Worm (Caenorhabditis elegans) whole organism, young adult: ENCODE measurements around the gene atgp-1.
A peak's percentile ranks its signal among the peaks of the same experiment; 100 is the strongest.

Source experiments
- B0019.2 ChIP-seq: fragments of 200-800 bp; sonication (Bioruptor generic); conservative IDR thresholded peaks from 2 replicates; pipeline ENCODE4 v1.3.6; 2022; ENCODE audit warnings: missing genetic modification reagents, missing genetic modification characterization, missing compliant biosample characterization
- B0336.3 ChIP-seq: fragments of 200-800 bp; sonication (Bioruptor generic); IDR thresholded peaks from 2 replicates; pipeline ENCODE4 v1.3.6; 2022; ENCODE audit warnings: missing genetic modification characterization, missing compliant biosample characterization
- C17E4.6 ChIP-seq: fragments of 200-800 bp; sonication (Bioruptor generic); IDR thresholded peaks from 2 replicates; pipeline ENCODE4 v1.3.6; 2022; ENCODE audit warnings: missing genetic modification reagents, missing genetic modification characterization, missing compliant biosample characterization
- F39B2.1 ChIP-seq: fragments of 200-800 bp; sonication (Bioruptor generic); IDR thresholded peaks from 2 replicates; pipeline ENCODE4 v1.3.6; 2022; ENCODE audit warnings: missing genetic modification reagents, missing genetic modification characterization, missing compliant biosample characterization
- F49E8.2 ChIP-seq: sonication (generic microtip); optimal IDR thresholded peaks from 3 replicates; lab custom pipeline; 2017; ENCODE audit warnings: missing genetic modification characterization, mild to moderate bottlenecking, missing compliant biosample characterization, antibody characterized with exemption, moderate library complexity; ENCODE audit not compliant: insufficient read depth
- K11D2.4 ChIP-seq: fragments of 200-800 bp; sonication (Bioruptor generic); IDR thresholded peaks from 2 replicates; pipeline ENCODE4 v1.3.6; 2022; ENCODE audit warnings: missing genetic modification reagents, missing genetic modification characterization, missing compliant biosample characterization
- K12H6.12 ChIP-seq: fragments of 200-800 bp; sonication (Bioruptor generic); optimal IDR thresholded peaks from 2 replicates; lab custom pipeline; 2018; ENCODE audit warnings: mild to moderate bottlenecking, missing genetic modification characterization, missing compliant biosample characterization
- Y53G8AR.9 ChIP-seq: fragments of 200-800 bp; sonication (Bioruptor generic); conservative IDR thresholded peaks from 2 replicates; pipeline ENCODE4 v1.3.6; 2022; ENCODE audit warnings: missing genetic modification reagents, missing genetic modification characterization, missing compliant biosample characterization
- Y56A3A.18 ChIP-seq: fragments of 200-800 bp; sonication (Bioruptor generic); IDR thresholded peaks from 2 replicates; pipeline ENCODE4 v1.3.6; 2022; ENCODE audit warnings: missing genetic modification reagents, missing genetic modification characterization, missing compliant biosample characterization
- Y79H2A.3 ChIP-seq: fragments of 200-800 bp; sonication (Bioruptor generic); conservative IDR thresholded peaks from 2 replicates; pipeline ENCODE4 v1.3.6; 2022; ENCODE audit warnings: missing genetic modification reagents, missing genetic modification characterization, missing compliant biosample characterization
- ZK185.1 ChIP-seq: sonication (generic microtip); optimal IDR thresholded peaks from 2 replicates; lab custom pipeline; 2016; ENCODE audit warnings: mild to moderate bottlenecking, missing genetic modification characterization, missing compliant biosample characterization; ENCODE audit not compliant: poor library complexity, severe bottlenecking
- ama-1 ChIP-seq, 3 experiments: fragments of 150-350 bp in 1 of 3; sonication (generic microtip) in 2 of 3; optimal IDR thresholded peaks; 2 replicates each; lab custom pipeline; 2014 to 2018; ENCODE audit warnings: missing biosample characterization in 2 of 3, missing genetic modification characterization in 2 of 3, missing genetic modification reagents in 2 of 3
- aptf-3 ChIP-seq: fragments of 200-800 bp; sonication (Bioruptor generic); IDR thresholded peaks from 2 replicates; pipeline ENCODE4 v1.3.6; 2022; ENCODE audit warnings: missing genetic modification characterization, missing compliant biosample characterization
- athp-1 ChIP-seq: sonication (generic microtip); optimal IDR thresholded peaks from 2 replicates; lab custom pipeline; 2017; ENCODE audit warnings: mild to moderate bottlenecking, missing genetic modification characterization, missing compliant biosample characterization
- attf-6 ChIP-seq: fragments of 200-800 bp; sonication (Bioruptor generic); IDR thresholded peaks from 2 replicates; pipeline ENCODE4 v1.3.6; 2022; ENCODE audit warnings: missing genetic modification reagents, missing genetic modification characterization, missing compliant biosample characterization
- bed-1 ChIP-seq: fragments of 200-800 bp; sonication (Bioruptor generic); IDR thresholded peaks from 2 replicates; pipeline ENCODE4 v1.3.6; 2022; ENCODE audit warnings: missing genetic modification reagents, missing genetic modification characterization, missing compliant biosample characterization
- cebp-2 ChIP-seq: fragments of 200-800 bp; sonication (Bioruptor generic); IDR thresholded peaks from 2 replicates; pipeline ENCODE4 v1.3.6; 2022; ENCODE audit warnings: missing genetic modification characterization, missing compliant biosample characterization
- ceh-58 ChIP-seq: fragments of 200-800 bp; sonication (Bioruptor generic); IDR thresholded peaks from 2 replicates; pipeline ENCODE4 v1.3.6; 2022; ENCODE audit warnings: missing genetic modification characterization, missing compliant biosample characterization
- die-1 ChIP-seq: sonication (generic microtip); optimal IDR thresholded peaks from 2 replicates; lab custom pipeline; 2016; ENCODE audit warnings: missing genotype, mild to moderate bottlenecking, missing genetic modification characterization, missing compliant biosample characterization
- dpff-1 ChIP-seq: sonication (generic microtip); optimal IDR thresholded peaks from 2 replicates; lab custom pipeline; 2017; ENCODE audit warnings: mild to moderate bottlenecking, missing genetic modification characterization, missing compliant biosample characterization
- dpl-1 ChIP-seq: fragments of 150-350 bp; optimal IDR thresholded peaks from 2 replicates; lab custom pipeline; 2014; ENCODE audit warnings: missing biosample characterization, missing genetic modification reagents, missing genetic modification characterization
- egrh-3 ChIP-seq: fragments of 200-800 bp; sonication (Bioruptor generic); IDR thresholded peaks from 2 replicates; pipeline ENCODE4 v1.3.6; 2022; ENCODE audit warnings: missing genetic modification reagents, missing genetic modification characterization, missing compliant biosample characterization
- ets-4 ChIP-seq: fragments of 200-800 bp; sonication (Bioruptor generic); optimal IDR thresholded peaks from 2 replicates; lab custom pipeline; 2018; ENCODE audit warnings: mild to moderate bottlenecking, missing genetic modification characterization, missing compliant biosample characterization
- fkh-3 ChIP-seq: sonication (generic microtip); optimal IDR thresholded peaks from 2 replicates; lab custom pipeline; 2016; ENCODE audit warnings: mild to moderate bottlenecking, missing genetic modification characterization, missing compliant biosample characterization
- hlh-26 ChIP-seq: fragments of 200-800 bp; sonication (Bioruptor generic); conservative IDR thresholded peaks from 2 replicates; pipeline ENCODE4 v1.3.6; 2022; ENCODE audit warnings: missing genetic modification reagents, missing genetic modification characterization, missing compliant biosample characterization
- hmg-1.2 ChIP-seq: fragments of 200-800 bp; sonication (Bioruptor generic); IDR thresholded peaks from 2 replicates; pipeline ENCODE4 v1.3.6; 2022; ENCODE audit warnings: missing genetic modification reagents, missing genetic modification characterization, missing compliant biosample characterization
- let-526 ChIP-seq: fragments of 200-800 bp; sonication (Bioruptor generic); IDR thresholded peaks from 2 replicates; pipeline ENCODE4 v1.3.6; 2022; ENCODE audit warnings: missing genetic modification reagents, missing genetic modification characterization, missing compliant biosample characterization
- lin-26 ChIP-seq: fragments of 200-800 bp; sonication (Bioruptor generic); IDR thresholded peaks from 2 replicates; pipeline ENCODE4 v1.3.6; 2022; ENCODE audit warnings: missing genetic modification reagents, missing genetic modification characterization, missing compliant biosample characterization
- lir-1 ChIP-seq: fragments of 200-800 bp; sonication (Bioruptor generic); conservative IDR thresholded peaks from 2 replicates; pipeline ENCODE4 v1.3.6; 2022; ENCODE audit warnings: missing genetic modification reagents, missing genetic modification characterization, missing compliant biosample characterization
- lsl-1 ChIP-seq: fragments of 200-800 bp; sonication (Bioruptor generic); optimal IDR thresholded peaks from 2 replicates; lab custom pipeline; 2018; ENCODE audit warnings: mild to moderate bottlenecking, missing genetic modification characterization, moderate library complexity, missing compliant biosample characterization
- madf-8 ChIP-seq: fragments of 200-800 bp; sonication (Bioruptor generic); conservative IDR thresholded peaks from 2 replicates; pipeline ENCODE4 v1.3.6; 2022; ENCODE audit warnings: missing genetic modification reagents, missing genetic modification characterization, missing compliant biosample characterization
- mcd-1 ChIP-seq: fragments of 200-800 bp; sonication (Bioruptor generic); IDR thresholded peaks from 2 replicates; pipeline ENCODE4 v1.3.6; 2022; ENCODE audit warnings: missing genetic modification reagents, missing genetic modification characterization, missing compliant biosample characterization
- mel-28 ChIP-seq: sonication (generic microtip); optimal IDR thresholded peaks from 2 replicates; lab custom pipeline; 2016; ENCODE audit warnings: borderline replicate concordance, mild to moderate bottlenecking, missing genetic modification characterization, missing compliant biosample characterization
- mxl-1 ChIP-seq: sonication (generic microtip); optimal IDR thresholded peaks from 2 replicates; lab custom pipeline; 2016; ENCODE audit warnings: missing genetic modification characterization, missing compliant biosample characterization
- nfya-1 ChIP-seq: sonication (generic microtip); optimal IDR thresholded peaks from 2 replicates; lab custom pipeline; 2017; ENCODE audit warnings: antibody characterized with exemption, missing compliant biosample characterization, missing genetic modification characterization, borderline replicate concordance; ENCODE audit not compliant: insufficient read depth
- nfyb-1 ChIP-seq: fragments of 200-800 bp; sonication (Bioruptor generic); IDR thresholded peaks from 2 replicates; pipeline ENCODE4 v1.3.6; 2022; ENCODE audit warnings: missing genetic modification reagents, missing genetic modification characterization, missing compliant biosample characterization
- nhr-120 ChIP-seq: fragments of 200-800 bp; sonication (Bioruptor generic); IDR thresholded peaks from 2 replicates; pipeline ENCODE4 v1.3.6; 2022; ENCODE audit warnings: missing genetic modification characterization, missing compliant biosample characterization
- nhr-80 ChIP-seq: sonication (generic microtip); optimal IDR thresholded peaks from 2 replicates; lab custom pipeline; 2016; ENCODE audit warnings: missing genetic modification characterization, missing compliant biosample characterization
- rcor-1 ChIP-seq: fragments of 200-800 bp; sonication (Bioruptor generic); IDR thresholded peaks from 2 replicates; pipeline ENCODE4 v1.3.6; 2022; ENCODE audit warnings: missing genetic modification reagents, missing genetic modification characterization, missing compliant biosample characterization
- rec-8 ChIP-seq, 2 experiments: sonication (generic microtip); optimal IDR thresholded peaks; 2 replicates each; lab custom pipeline; 2016; ENCODE audit warnings: mild to moderate bottlenecking in 2 of 2, missing genetic modification characterization in 2 of 2, missing genetic modification reagents in 2 of 2, missing genotype in 2 of 2, missing biosample characterization in 1 of 2, missing compliant biosample characterization in 1 of 2, moderate library complexity in 1 of 2
- tbp1 ChIP-seq: fragments of 200-800 bp; sonication (Bioruptor generic); optimal IDR thresholded peaks from 2 replicates; lab custom pipeline; 2018; ENCODE audit warnings: mild to moderate bottlenecking, missing genetic modification characterization, missing compliant biosample characterization
- tbx-9 ChIP-seq: sonication (generic microtip); optimal IDR thresholded peaks from 2 replicates; lab custom pipeline; 2016; ENCODE audit warnings: borderline replicate concordance, missing genetic modification characterization, inconsistent platforms, missing compliant biosample characterization
- unc-130 ChIP-seq: sonication (generic microtip); optimal IDR thresholded peaks from 2 replicates; lab custom pipeline; 2016; ENCODE audit warnings: missing genetic modification reagents, missing genetic modification characterization, missing compliant biosample characterization
- ztf-18 ChIP-seq: sonication (generic microtip); optimal IDR thresholded peaks from 2 replicates; lab custom pipeline; 2016; ENCODE audit warnings: missing genotype, mild to moderate bottlenecking, missing genetic modification characterization, missing compliant biosample characterization
- ztf-25 ChIP-seq: fragments of 200-800 bp; sonication (Bioruptor generic); IDR thresholded peaks from 2 replicates; pipeline ENCODE4 v1.3.6; 2022; ENCODE audit warnings: missing genetic modification reagents, missing genetic modification characterization, missing compliant biosample characterization

atgp-1 gene

ce11 chrIV:17247184-17247583 lies 22.0 kb upstream of the atgp-1 start:
- TF ChIP-seq B0019.2 (GFP tag; lab: Robert Waterston, UW) (no peak), mcd-1 (GFP tag; lab: Robert Waterston, UW) (no peak), rec-8 (tag; optimal IDR thresholded peaks at IDR 0.05; lab: Kevin White, UChicago) (no peak), fkh-3 (no peak), cebp-2 (GFP tag; lab: Robert Waterston, UW) (no peak), attf-6 (no peak), tbp1 (no peak), ztf-25 (GFP tag; lab: Robert Waterston, UW) (no peak), F49E8.2 (tag; lab: Kevin White, UChicago) (no peak), nhr-120 (GFP tag; lab: Robert Waterston, UW) (no peak), unc-130 (no peak)

DNA sequence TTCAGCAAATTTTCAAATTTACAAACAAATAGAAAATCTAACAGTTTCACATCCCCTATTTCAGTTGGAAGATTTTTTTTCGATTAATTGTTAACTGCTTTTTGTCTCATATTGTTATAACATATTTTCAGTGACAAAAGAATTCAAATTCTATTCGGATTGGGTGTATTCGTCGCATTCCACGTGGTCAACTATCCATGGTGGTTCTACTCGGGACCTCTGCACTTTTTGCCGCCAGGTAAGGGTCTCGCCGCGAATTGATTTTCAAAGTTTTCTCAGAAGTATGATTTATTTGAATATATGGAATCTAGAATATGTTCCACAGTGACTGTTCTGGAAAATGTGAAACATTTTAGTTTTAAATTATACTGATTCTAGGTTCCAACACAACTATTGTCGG lies 20.6 kb upstream of the atgp-1 start:
- TF ChIP-seq egrh-3 (GFP tag; lab: Robert Waterston, UW) (no peak), hmg-1.2 (GFP tag; lab: Robert Waterston, UW) (no peak), C17E4.6 (GFP tag; lab: Robert Waterston, UW) (no peak), B0336.3 (GFP tag; lab: Robert Waterston, UW) (no peak), lsl-1 (GFP tag; lab: Kevin White, UChicago) (no peak), F39B2.1 (no peak), K11D2.4 (GFP tag; lab: Robert Waterston, UW) (no peak), die-1 (tag; lab: Kevin White, UChicago) (no peak), hlh-26 (GFP tag; lab: Robert Waterston, UW) (no peak)

ce11 chrIV:17249691-17250181 lies 19.4 kb upstream of the atgp-1 start, which contains the start of gene eelo-2:
Gene eelo-2 (plus strand): TSS chrIV:17250131.
- 0 out of 2 replicates have a peak, but pooled peaks have one; percentile 30 for TF ChIP-seq Y79H2A.3 (GFP tag; lab: Robert Waterston, UW)
- TF ChIP-seq cebp-2 (GFP tag; lab: Robert Waterston, UW), result 0 out of 2 replicates have a peak, but pooled peaks have one; percentile 51
- no peak for TF ChIP-seq fkh-3
- no peak for TF ChIP-seq nfya-1 (tag; lab: Kevin White, UChicago)
- no peak for TF ChIP-seq bed-1 (GFP tag; lab: Robert Waterston, UW)
- peak; percentile 96 for TF ChIP-seq ZK185.1 (tag; lab: Kevin White, UChicago)
- no peak for TF ChIP-seq aptf-3 (GFP tag; lab: Robert Waterston, UW)
- no peak for TF ChIP-seq mxl-1
- TF ChIP-seq tbx-9 (tag; lab: Kevin White, UChicago), result no peak
- no peak for TF ChIP-seq ceh-58 (GFP tag; lab: Robert Waterston, UW)
- TF ChIP-seq let-526 (GFP tag; lab: Robert Waterston, UW), result peak; percentile 95
- peak; percentile 99 for TF ChIP-seq Y53G8AR.9 (GFP tag; lab: Robert Waterston, UW)
- TF ChIP-seq dpl-1, result peak; percentile 97
- peak; percentile 95 for TF ChIP-seq lir-1 (GFP tag; lab: Robert Waterston, UW)
- peak; percentile 83 for TF ChIP-seq hmg-1.2 (GFP tag; lab: Robert Waterston, UW)
- TF ChIP-seq Y56A3A.18 (GFP tag; lab: Robert Waterston, UW), result peak; percentile 96
- TF ChIP-seq dpff-1 (tag; lab: Kevin White, UChicago), result no peak
- TF ChIP-seq madf-8 (GFP tag; lab: Robert Waterston, UW), result peak; percentile 75
- TF ChIP-seq nfyb-1, result peak; percentile 98
- peak; percentile 86 for TF ChIP-seq F49E8.2 (tag; lab: Kevin White, UChicago)
- peak; percentile 79 for TF ChIP-seq mel-28 (tag; lab: Kevin White, UChicago)
- peak; percentile 89 for TF ChIP-seq nhr-80
- TF ChIP-seq K12H6.12 (tag; lab: Kevin White, UChicago), result peak; percentile 93
- peak; percentile 82 for TF ChIP-seq lsl-1 (GFP tag; lab: Kevin White, UChicago)
- TF ChIP-seq lin-26 (GFP tag; lab: Robert Waterston, UW), result peak; percentile 77
- peak; percentile 99 for TF ChIP-seq ztf-18 (tag; lab: Kevin White, UChicago)
- TF ChIP-seq rcor-1 (GFP tag; lab: Robert Waterston, UW), result peak; percentile 98
- TF ChIP-seq ama-1 (optimal IDR thresholded peaks at IDR 0.05; lab: Kevin White, UChicago), result no peak
- TF ChIP-seq ama-1 (GFP tag; optimal IDR thresholded peaks at IDR 0.05; lab: Kevin White, UChicago), result no peak
- TF ChIP-seq ets-4, result peak; percentile 72
- TF ChIP-seq athp-1 (tag; lab: Kevin White, UChicago), result peak; percentile 95
